Fruit fly (Drosophila melanogaster) whole organism, prepupa: ENCODE results near the gene CG42579.
A peak's percentile ranks its signal among the peaks of the same experiment; 100 is the strongest.

Experiments used
- CG16779 ChIP-seq: fragments of 200-800 bp; sonication (Bioruptor generic); optimal IDR thresholded peaks from 3 replicates; lab custom pipeline; 2017; ENCODE audit warnings: missing biosample characterization, mild to moderate bottlenecking, missing genetic modification characterization
- CG9139 ChIP-seq: fragments of 200-800 bp; sonication (Bioruptor generic); optimal IDR thresholded peaks from 3 replicates; lab custom pipeline; 2017; ENCODE audit warnings: missing biosample characterization, mild to moderate bottlenecking, missing genetic modification characterization
- Eip75B ChIP-seq: fragments of 200-800 bp; sonication (Bioruptor generic); optimal IDR thresholded peaks from 3 replicates; lab custom pipeline; 2016; ENCODE audit warnings: missing biosample characterization, missing genetic modification characterization
- Gug ChIP-seq: fragments of 200-800 bp; sonication (Bioruptor generic); IDR thresholded peaks from 2 replicates; pipeline ENCODE4 v1.3.6; 2022; ENCODE audit warnings: missing biosample characterization, missing genetic modification characterization
- Hr39 ChIP-seq: fragments of 200-800 bp; sonication (Bioruptor generic); optimal IDR thresholded peaks from 2 replicates; lab custom pipeline; 2016; ENCODE audit warnings: missing biosample characterization, missing genetic modification characterization
- Smox ChIP-seq: fragments of 200-800 bp; sonication (Bioruptor generic); optimal IDR thresholded peaks from 3 replicates; lab custom pipeline; 2016; ENCODE audit warnings: missing biosample characterization, missing genetic modification characterization
- achi ChIP-seq: fragments of 200-800 bp; sonication (Bioruptor generic); optimal IDR thresholded peaks from 3 replicates; lab custom pipeline; 2016; ENCODE audit warnings: missing biosample characterization, missing genetic modification characterization
- acj6 ChIP-seq: fragments of 200-800 bp; sonication (Bioruptor generic); optimal IDR thresholded peaks from 3 replicates; lab custom pipeline; 2016; ENCODE audit warnings: missing biosample characterization, missing genetic modification characterization
- svp ChIP-seq: fragments of 200-800 bp; sonication (Bioruptor generic); peaks from one replicate; lab custom pipeline; 2016; ENCODE audit warnings: missing biosample characterization, missing genetic modification characterization

DNA sequence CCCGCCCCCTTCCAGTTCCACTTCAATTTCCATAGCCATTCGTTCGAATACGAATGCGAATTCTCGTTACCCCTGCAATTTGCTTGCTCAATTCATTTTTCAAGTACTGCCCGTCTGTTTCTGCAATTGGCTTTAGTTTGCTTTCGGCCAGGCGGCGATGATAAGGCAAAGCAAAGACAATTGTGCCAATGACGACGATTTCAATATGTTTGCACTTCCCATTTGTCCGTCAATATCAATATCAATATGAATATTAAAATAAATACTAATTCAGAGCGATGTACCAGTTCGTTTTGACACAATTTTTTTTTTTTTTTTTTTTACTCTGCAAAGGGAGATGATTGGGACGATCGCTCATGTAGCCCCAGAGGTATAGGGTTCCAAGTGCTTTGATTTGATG is 21.5 kb upstream of the CG42579 start:
- TF ChIP-seq CG9139 (no peak), Hr39 (GFP tag; lab: Kevin White, UChicago) (no peak), CG16779 (tag; lab: Kevin White, UChicago) (no peak), achi (no peak), acj6 (GFP tag; lab: Kevin White, UChicago) (no peak), svp (GFP tag; lab: Kevin White, UChicago) (peak; percentile 61), Gug (GFP tag; lab: Robert Waterston, UW) (no peak), Eip75B (GFP tag; lab: Kevin White, UChicago) (no peak), Smox (GFP tag; lab: Kevin White, UChicago) (peak; percentile 38)
